Worm (Caenorhabditis elegans) whole organism, L4 larva: ENCODE measurements around the gene Y51H7C.12.

Source experiments
- dpl-1 ChIP-seq: fragments of 150-350 bp; optimal IDR thresholded peaks from 2 replicates; lab custom pipeline; 2014; ENCODE audit warnings: missing biosample characterization, missing genetic modification reagents, missing genetic modification characterization
- nhr-41 ChIP-seq: fragments of 200-800 bp; sonication (Bioruptor generic); IDR thresholded peaks from 2 replicates; pipeline ENCODE4 v1.3.6; 2022; ENCODE audit warnings: missing genetic modification reagents, missing genetic modification characterization, missing compliant biosample characterization
- nhr-76 ChIP-seq: fragments of 150-350 bp; optimal IDR thresholded peaks from 2 replicates; lab custom pipeline; 2014; ENCODE audit warnings: missing biosample characterization, missing genetic modification characterization

DNA sequence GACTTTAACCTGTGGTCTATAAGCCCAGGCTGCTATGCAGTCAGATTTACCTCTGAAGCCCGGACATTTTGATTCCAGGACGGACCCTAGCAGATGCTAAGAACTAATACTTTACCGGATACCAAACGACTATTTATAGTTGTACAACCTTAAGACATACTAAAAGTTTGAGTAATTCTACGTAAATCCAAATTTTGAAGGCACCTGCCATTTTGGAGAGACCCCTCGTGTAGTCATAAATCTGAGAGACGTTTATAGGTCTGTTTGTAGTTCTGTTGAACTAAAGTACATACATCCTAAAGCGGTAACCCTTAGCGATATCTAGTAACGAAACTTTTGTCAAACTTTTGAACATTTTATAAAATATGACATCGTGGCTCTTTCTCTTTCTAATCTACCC is 48.1 kb downstream of the Y51H7C.12 start, which contains the start of gene F54D12.2:
- TF ChIP-seq nhr-76 (no peak), nhr-41 (GFP tag; lab: Robert Waterston, UW) (no peak), dpl-1 (GFP tag; lab: Kevin White, UChicago) (no peak)
